Fruit fly (Drosophila melanogaster) whole organism, embryonic: ENCODE data around the gene cindr.
A peak's percentile ranks its signal among the peaks of the same experiment; 100 is the strongest.

Experiments used
- Bdp1 ChIP-seq: fragments of 200-800 bp; sonication (Bioruptor generic); optimal IDR thresholded peaks from 3 replicates; lab custom pipeline; 2016; ENCODE audit warnings: missing biosample characterization, missing genetic modification characterization
- CG10267 ChIP-seq: fragments of 200-800 bp; sonication (Bioruptor generic); optimal IDR thresholded peaks from 2 replicates; lab custom pipeline; 2018; ENCODE audit warnings: missing biosample characterization, mild to moderate bottlenecking, missing genetic modification characterization, moderate library complexity
- CG10959 ChIP-seq: fragments of 200-800 bp; sonication (Bioruptor generic); IDR thresholded peaks from 2 replicates; pipeline ENCODE4 v1.3.6; 2022; ENCODE audit warnings: missing biosample characterization, missing genetic modification characterization
- CG11247 ChIP-seq: fragments of 200-800 bp; sonication (Bioruptor generic); IDR thresholded peaks from 2 replicates; pipeline ENCODE4 v1.3.6; 2022; ENCODE audit warnings: missing biosample characterization, missing genetic modification characterization
- CG12299 ChIP-seq: fragments of 200-800 bp; sonication (Bioruptor generic); optimal IDR thresholded peaks from 2 replicates; lab custom pipeline; 2018; ENCODE audit warnings: missing biosample characterization, mild to moderate bottlenecking, missing genetic modification characterization
- CG13424 ChIP-seq: fragments of 200-800 bp; sonication (Bioruptor generic); optimal IDR thresholded peaks from 2 replicates; lab custom pipeline; 2019; ENCODE audit warnings: missing biosample characterization, mild to moderate bottlenecking, missing genetic modification characterization, moderate library complexity
- CG14441 ChIP-seq: fragments of 200-800 bp; sonication (Bioruptor generic); IDR thresholded peaks from 2 replicates; pipeline ENCODE4 v1.3.6; 2022; ENCODE audit warnings: missing biosample characterization, missing genetic modification characterization
- CG16779 ChIP-seq: fragments of 200-800 bp; sonication (Bioruptor generic); IDR thresholded peaks from 2 replicates; pipeline ENCODE4 v1.3.6; 2022; ENCODE audit warnings: missing biosample characterization, missing genetic modification characterization
- CG18476 ChIP-seq: fragments of 200-800 bp; sonication (Bioruptor generic); optimal IDR thresholded peaks from 2 replicates; lab custom pipeline; 2016; ENCODE audit warnings: missing biosample characterization, mild to moderate bottlenecking, missing genetic modification characterization
- CG2678 ChIP-seq: fragments of 200-800 bp; sonication (Bioruptor generic); optimal IDR thresholded peaks from 3 replicates; lab custom pipeline; 2019; ENCODE audit warnings: missing biosample characterization, mild to moderate bottlenecking, missing genetic modification characterization, moderate library complexity
- CG2889 ChIP-seq: fragments of 200-800 bp; sonication (Bioruptor generic); IDR thresholded peaks from 3 replicates; pipeline ENCODE4 v1.3.6; 2022; ENCODE audit warnings: missing biosample characterization, missing genetic modification characterization
- CG3065 ChIP-seq: fragments of 200-800 bp; sonication (Bioruptor generic); optimal IDR thresholded peaks from 2 replicates; lab custom pipeline; 2016; ENCODE audit warnings: missing biosample characterization, missing genetic modification characterization
- CG3847 ChIP-seq: fragments of 200-800 bp; sonication (Bioruptor generic); IDR thresholded peaks from 2 replicates; pipeline ENCODE4 v1.3.6; 2022; ENCODE audit warnings: missing biosample characterization, missing genetic modification characterization
- CG5953 ChIP-seq: fragments of 200-800 bp; sonication (Bioruptor generic); IDR thresholded peaks from 2 replicates; pipeline ENCODE4 v1.3.6; 2022; ENCODE audit warnings: missing biosample characterization, missing genetic modification characterization
- CG6689 ChIP-seq: fragments of 200-800 bp; sonication (Bioruptor generic); IDR thresholded peaks from 2 replicates; pipeline ENCODE4 v1.3.6; 2022; ENCODE audit warnings: missing biosample characterization, missing genetic modification characterization
- CG6854 ChIP-seq: fragments of 200-800 bp; sonication (Bioruptor generic); optimal IDR thresholded peaks from 3 replicates; lab custom pipeline; 2017; ENCODE audit warnings: missing biosample characterization, mild to moderate bottlenecking, missing genetic modification characterization
- CG7271 ChIP-seq: fragments of 200-800 bp; sonication (Bioruptor generic); optimal IDR thresholded peaks from 2 replicates; lab custom pipeline; 2018; ENCODE audit warnings: missing biosample characterization, mild to moderate bottlenecking, missing genetic modification characterization, moderate library complexity
- CG9727 ChIP-seq: fragments of 200-800 bp; sonication (Bioruptor generic); optimal IDR thresholded peaks from 3 replicates; lab custom pipeline; 2017; ENCODE audit warnings: missing biosample characterization, mild to moderate bottlenecking, missing genetic modification characterization
- CG9932 ChIP-seq: fragments of 200-800 bp; sonication (Bioruptor generic); IDR thresholded peaks from 2 replicates; pipeline ENCODE4 v1.3.6; 2022; ENCODE audit warnings: missing biosample characterization, missing genetic modification characterization
- CTCF ChIP-seq: fragments of 200-800 bp; sonication (Bioruptor generic); optimal IDR thresholded peaks from 2 replicates; lab custom pipeline; 2017; ENCODE audit warnings: missing biosample characterization, mild to moderate bottlenecking, missing genetic modification characterization, moderate library complexity
- Dip2 ChIP-seq: fragments of 200-800 bp; sonication (Bioruptor generic); IDR thresholded peaks from 2 replicates; pipeline ENCODE4 v1.3.6; 2022; ENCODE audit warnings: missing biosample characterization, missing genetic modification characterization
- Dll ChIP-seq: fragments of 200-800 bp; sonication (Bioruptor generic); IDR thresholded peaks from 4 replicates; pipeline ENCODE4 v1.3.6; 2022; ENCODE audit warnings: missing biosample characterization, missing genetic modification characterization; ENCODE audit not compliant: partially characterized antibody
- E2f2 ChIP-seq: fragments of 200-800 bp; sonication (Bioruptor generic); IDR thresholded peaks from 2 replicates; pipeline ENCODE4 v1.3.6; 2022; ENCODE audit warnings: missing biosample characterization, missing genetic modification characterization
- Eip74EF ChIP-seq, 2 experiments: fragments of 200-800 bp in 1 of 2; fragments of >200 bp in 1 of 2; sonication (Bioruptor generic) in 1 of 2; optimal IDR thresholded peaks; 2 replicates each; lab custom pipeline; 2017 to 2019; ENCODE audit warnings: missing biosample characterization in 2 of 2, missing genetic modification characterization in 2 of 2, mild to moderate bottlenecking in 1 of 2, moderate library complexity in 1 of 2
- Ets97D ChIP-seq: fragments of 200-800 bp; sonication (Bioruptor generic); optimal IDR thresholded peaks from 3 replicates; lab custom pipeline; 2016; ENCODE audit warnings: missing biosample characterization, missing genetic modification characterization
- Hsf ChIP-seq: fragments of 200-800 bp; sonication (Bioruptor generic); optimal IDR thresholded peaks from 3 replicates; lab custom pipeline; 2016; ENCODE audit warnings: missing biosample characterization, missing genetic modification characterization
- Jarid2 ChIP-seq: fragments of 200-800 bp; sonication (Bioruptor generic); optimal IDR thresholded peaks from 3 replicates; lab custom pipeline; 2017; ENCODE audit warnings: mild to moderate bottlenecking, missing biosample characterization, missing genetic modification reagents, missing genetic modification characterization
- MESR4 ChIP-seq: fragments of 200-800 bp; sonication (Bioruptor generic); optimal IDR thresholded peaks from 2 replicates; lab custom pipeline; 2018; ENCODE audit warnings: missing biosample characterization, mild to moderate bottlenecking, missing genetic modification characterization, moderate library complexity
- Med ChIP-seq: fragments of 200-800 bp; sonication (Bioruptor generic); peaks from one replicate; lab custom pipeline; 2016; ENCODE audit warnings: missing biosample characterization, missing genetic modification characterization, mild to moderate bottlenecking, inconsistent platforms, moderate library complexity
- Rfx ChIP-seq: fragments of 200-800 bp; sonication (Bioruptor generic); IDR thresholded peaks from 2 replicates; pipeline ENCODE4 v1.3.6; 2022; ENCODE audit warnings: missing biosample characterization, missing genetic modification characterization
- Sox102F ChIP-seq: fragments of 200-800 bp; sonication (Bioruptor generic); optimal IDR thresholded peaks from 2 replicates; lab custom pipeline; 2018; ENCODE audit warnings: missing biosample characterization, mild to moderate bottlenecking, missing genetic modification characterization, moderate library complexity
- Sry-β ChIP-seq: fragments of 200-800 bp; sonication (Bioruptor generic); optimal IDR thresholded peaks from 2 replicates; lab custom pipeline; 2018; ENCODE audit warnings: missing biosample characterization, mild to moderate bottlenecking, missing genetic modification characterization, moderate library complexity
- ab ChIP-seq: fragments of 200-800 bp; sonication (Bioruptor generic); optimal IDR thresholded peaks from 2 replicates; lab custom pipeline; 2016; ENCODE audit warnings: missing biosample characterization, missing genetic modification characterization
- ase ChIP-seq: fragments of 200-800 bp; sonication (Bioruptor generic); IDR thresholded peaks from 3 replicates; pipeline ENCODE4 v1.3.6; 2022; ENCODE audit warnings: missing biosample characterization, missing genetic modification characterization
- az2 ChIP-seq: fragments of 200-800 bp; sonication (Bioruptor generic); optimal IDR thresholded peaks from 3 replicates; lab custom pipeline; 2016; ENCODE audit warnings: missing biosample characterization, missing genetic modification characterization
- crol ChIP-seq: fragments of 200-800 bp; sonication (Bioruptor generic); IDR thresholded peaks from 2 replicates; pipeline ENCODE4 v1.3.6; 2022; ENCODE audit warnings: missing biosample characterization, missing genetic modification characterization
- dmrt11E ChIP-seq: fragments of 200-800 bp; sonication (Bioruptor generic); optimal IDR thresholded peaks from 3 replicates; lab custom pipeline; 2018; ENCODE audit warnings: missing biosample characterization, mild to moderate bottlenecking, missing genetic modification characterization, moderate library complexity
- lmd ChIP-seq: fragments of 200-800 bp; sonication (Bioruptor generic); IDR thresholded peaks from 2 replicates; pipeline ENCODE4 v1.3.6; 2022; ENCODE audit warnings: missing biosample characterization, missing genetic modification characterization
- lola ChIP-seq, 3 experiments: fragments of >200 bp in 2 of 3; fragments of 200-800 bp in 1 of 3; sonication (Bioruptor generic) in 1 of 3; optimal IDR thresholded peaks; 2 replicates each; lab custom pipeline; 2017 to 2019; ENCODE audit warnings: missing biosample characterization in 3 of 3, missing genetic modification characterization in 3 of 3, mild to moderate bottlenecking in 1 of 3, moderate library complexity in 1 of 3
- lov ChIP-seq, 2 experiments: fragments of 200-800 bp in 1 of 2; fragments of >200 bp in 1 of 2; sonication (Bioruptor generic) in 1 of 2; IDR thresholded peaks in 1 of 2; optimal IDR thresholded peaks in 1 of 2; 2 replicates in 1 of 2; 3 replicates in 1 of 2; pipeline versions ENCODE4 v1.3.6 to Lab custom; 2017 to 2022; ENCODE audit warnings: missing biosample characterization in 1 of 2, missing genetic modification characterization in 1 of 2
- nerfin-1 ChIP-seq: fragments of 200-800 bp; sonication (Bioruptor generic); optimal IDR thresholded peaks from 3 replicates; lab custom pipeline; 2019; ENCODE audit warnings: missing biosample characterization, mild to moderate bottlenecking, missing genetic modification characterization, moderate library complexity
- nmo ChIP-seq: fragments of 200-800 bp; sonication (Bioruptor generic); optimal IDR thresholded peaks from 2 replicates; lab custom pipeline; 2018; ENCODE audit warnings: missing biosample characterization, mild to moderate bottlenecking, missing genetic modification characterization, moderate library complexity
- oc ChIP-seq: fragments of 200-800 bp; sonication (Bioruptor generic); optimal IDR thresholded peaks from 2 replicates; lab custom pipeline; 2018; ENCODE audit warnings: missing biosample characterization, mild to moderate bottlenecking, missing genetic modification characterization, moderate library complexity
- sd ChIP-seq: fragments of 200-800 bp; sonication (Bioruptor generic); optimal IDR thresholded peaks from 3 replicates; lab custom pipeline; 2018; ENCODE audit warnings: missing biosample characterization, mild to moderate bottlenecking, missing genetic modification characterization, moderate library complexity
- seq ChIP-seq: fragments of 200-800 bp; sonication (Bioruptor generic); IDR thresholded peaks from 2 replicates; pipeline ENCODE4 v1.3.6; 2022; ENCODE audit warnings: missing biosample characterization, missing genetic modification characterization
- sug ChIP-seq: fragments of 200-800 bp; optimal IDR thresholded peaks from 2 replicates; lab custom pipeline; 2019; ENCODE audit warnings: missing biosample characterization, mild to moderate bottlenecking, missing genetic modification characterization, moderate library complexity
- usp ChIP-seq: fragments of >200 bp; optimal IDR thresholded peaks from 2 replicates; lab custom pipeline; 2017; ENCODE audit warnings: missing biosample characterization, missing genetic modification characterization

Gene cindr

dm6 chr3R:30820707-30821319 is 12.4 kb downstream of the cindr start (continued):
- TF ChIP-seq lmd (no peak), usp (GFP tag; lab: Kevin White, UChicago) (no peak), CTCF (no peak), Dip2 (GFP tag; lab: Robert Waterston, UW) (no peak), CG10267 (no peak), CG12299 (no peak), Rfx (GFP tag; lab: Robert Waterston, UW) (no peak), seq (GFP tag; lab: Robert Waterston, UW) (peak; percentile 25; the same call in 1 of the 2 replicates), lola (GFP tag; optimal IDR thresholded peaks at IDR 0.05; lab: Kevin White, UChicago) (peak in 1 of 3 experiments; percentile 1), Sry-β (GFP tag; lab: Kevin White, UChicago) (no peak), Ets97D (no peak), CG10959 (GFP tag; lab: Robert Waterston, UW) (no peak), E2f2 (GFP tag; lab: Robert Waterston, UW) (no peak), CG3065 (GFP tag; lab: Kevin White, UChicago) (peak; percentile 29), MESR4 (no peak), CG2889 (no peak), CG6854 (GFP tag; lab: Kevin White, UChicago) (no peak), Bdp1 (no peak), CG2678 (tag; lab: Kevin White, UChicago) (peak; percentile 3), sd (no peak), lov (optimal IDR thresholded peaks at IDR 0.05; lab: Kevin White, UChicago) (no peak), lov (GFP tag; IDR thresholded peaks at IDR 0.05; lab: Robert Waterston, UW) (no peak), CG5953 (no peak), CG18476 (GFP tag; lab: Kevin White, UChicago) (no peak), nerfin-1 (no peak), oc (tag; lab: Kevin White, UChicago) (peak; percentile 5), dmrt11E (tag; lab: Kevin White, UChicago) (no peak), CG13424 (no peak), CG6689 (GFP tag; lab: Robert Waterston, UW) (no peak), Sox102F (GFP tag; lab: Kevin White, UChicago) (no peak), sug (no peak), ab (GFP tag; lab: Kevin White, UChicago) (no peak), CG3847 (GFP tag; lab: Robert Waterston, UW) (no peak), Dll (GFP tag; lab: Robert Waterston, UW) (no peak), CG7271 (tag; lab: Kevin White, UChicago) (no peak), CG14441 (GFP tag; lab: Robert Waterston, UW) (no peak), Med (peak; percentile 12), CG9727 (GFP tag; lab: Kevin White, UChicago) (no peak), Eip74EF (GFP tag; optimal IDR thresholded peaks at IDR 0.05; lab: Kevin White, UChicago) (no peak), CG9932 (0 out of 2 replicates have a peak, but pooled peaks have one; percentile 12), az2 (GFP tag; lab: Kevin White, UChicago) (no peak), CG16779 (no peak), Jarid2 (no peak), CG11247 (0 out of 2 replicates have a peak, but pooled peaks have one; percentile 21), Hsf (GFP tag; lab: Kevin White, UChicago) (no peak), ase (GFP tag; lab: Robert Waterston, UW) (no peak), crol (GFP tag; lab: Robert Waterston, UW) (peak; percentile 88), nmo (no peak)
- TF ChIP-seq, all 482 proteins: peak for 17
